Fruit fly (Drosophila melanogaster) whole organism, embryonic: Measurements from ENCODE around the gene CG5346.

ENCODE experiments used
- Atf3 ChIP-seq: fragments of 200-800 bp; sonication (Bioruptor generic); optimal IDR thresholded peaks from 3 replicates; lab custom pipeline; 2016; ENCODE audit warnings: missing biosample characterization, missing genetic modification characterization
- B-H2 ChIP-seq: fragments of 200-800 bp; sonication (Bioruptor generic); optimal IDR thresholded peaks from 2 replicates; lab custom pipeline; 2018; ENCODE audit warnings: missing biosample characterization, mild to moderate bottlenecking, missing genetic modification characterization
- BtbVII ChIP-seq: fragments of 200-800 bp; sonication (Bioruptor generic); optimal IDR thresholded peaks from 3 replicates; lab custom pipeline; 2017; ENCODE audit warnings: missing biosample characterization, mild to moderate bottlenecking, missing genetic modification characterization
- CG10209 ChIP-seq: fragments of 200-800 bp; sonication (Bioruptor generic); optimal IDR thresholded peaks from 3 replicates; lab custom pipeline; 2017; ENCODE audit warnings: missing biosample characterization, mild to moderate bottlenecking, missing genetic modification characterization, missing genetic modification reagents
- CG10321 ChIP-seq: fragments of 200-800 bp; sonication (Bioruptor generic); IDR thresholded peaks from 2 replicates; pipeline ENCODE4 v1.3.6; 2022; ENCODE audit warnings: missing biosample characterization, missing genetic modification characterization
- CG10959 ChIP-seq: fragments of 200-800 bp; sonication (Bioruptor generic); IDR thresholded peaks from 2 replicates; pipeline ENCODE4 v1.3.6; 2022; ENCODE audit warnings: missing biosample characterization, missing genetic modification characterization
- CG12391 ChIP-seq: fragments of 200-800 bp; sonication (Bioruptor generic); optimal IDR thresholded peaks from 3 replicates; lab custom pipeline; 2018; ENCODE audit warnings: missing biosample characterization, mild to moderate bottlenecking, missing genetic modification characterization, moderate library complexity
- CG12744 ChIP-seq: fragments of 200-800 bp; sonication (Bioruptor generic); optimal IDR thresholded peaks from 2 replicates; lab custom pipeline; 2016; ENCODE audit warnings: missing biosample characterization, missing genetic modification characterization
- CG14860 ChIP-seq: fragments of 200-800 bp; sonication (Bioruptor generic); IDR thresholded peaks from 3 replicates; pipeline ENCODE4 v1.3.6; 2022; ENCODE audit warnings: missing biosample characterization, missing genetic modification characterization; ENCODE audit not compliant: partially characterized antibody
- CG14965 ChIP-seq: fragments of 200-800 bp; sonication (Bioruptor generic); optimal IDR thresholded peaks from 2 replicates; lab custom pipeline; 2016; ENCODE audit warnings: missing biosample characterization, missing genetic modification characterization, borderline replicate concordance
- CG15479 ChIP-seq: fragments of 200-800 bp; sonication (Bioruptor generic); optimal IDR thresholded peaks from 3 replicates; lab custom pipeline; 2019; ENCODE audit warnings: missing biosample characterization, mild to moderate bottlenecking, missing genetic modification characterization, moderate library complexity
- CG17568 ChIP-seq: fragments of 200-800 bp; sonication (Bioruptor generic); optimal IDR thresholded peaks from 2 replicates; lab custom pipeline; 2018; ENCODE audit warnings: missing biosample characterization, mild to moderate bottlenecking, missing genetic modification characterization, moderate library complexity
- CG1832 ChIP-seq: fragments of 200-800 bp; sonication (Bioruptor generic); optimal IDR thresholded peaks from 2 replicates; lab custom pipeline; 2017; ENCODE audit warnings: missing biosample characterization, mild to moderate bottlenecking, missing genetic modification characterization, inconsistent platforms
- CG18476 ChIP-seq: fragments of 200-800 bp; sonication (Bioruptor generic); optimal IDR thresholded peaks from 2 replicates; lab custom pipeline; 2016; ENCODE audit warnings: missing biosample characterization, mild to moderate bottlenecking, missing genetic modification characterization
- CG2129 ChIP-seq: fragments of 200-800 bp; sonication (Bioruptor generic); IDR thresholded peaks from 2 replicates; pipeline ENCODE4 v1.3.6; 2022; ENCODE audit warnings: missing biosample characterization, missing genetic modification characterization; ENCODE audit not compliant: partially characterized antibody
- CG3163 ChIP-seq: fragments of 200-800 bp; sonication (Bioruptor generic); optimal IDR thresholded peaks from 3 replicates; lab custom pipeline; 2016; ENCODE audit warnings: missing biosample characterization, missing genetic modification characterization
- CG4617 ChIP-seq: fragments of 200-800 bp; sonication (Bioruptor generic); optimal IDR thresholded peaks from 3 replicates; lab custom pipeline; 2016; ENCODE audit warnings: missing biosample characterization, missing genetic modification characterization, borderline replicate concordance
- CG4820 ChIP-seq: fragments of 200-800 bp; sonication (Bioruptor generic); optimal IDR thresholded peaks from 3 replicates; lab custom pipeline; 2016; ENCODE audit warnings: missing biosample characterization, missing genetic modification characterization
- CG6689 ChIP-seq: fragments of 200-800 bp; sonication (Bioruptor generic); IDR thresholded peaks from 2 replicates; pipeline ENCODE4 v1.3.6; 2022; ENCODE audit warnings: missing biosample characterization, missing genetic modification characterization
- CG7839 ChIP-seq: fragments of 200-800 bp; sonication (Bioruptor generic); optimal IDR thresholded peaks from 3 replicates; lab custom pipeline; 2018; ENCODE audit warnings: missing biosample characterization, mild to moderate bottlenecking, missing genetic modification characterization, moderate library complexity
- CG9932 ChIP-seq: fragments of 200-800 bp; sonication (Bioruptor generic); IDR thresholded peaks from 2 replicates; pipeline ENCODE4 v1.3.6; 2022; ENCODE audit warnings: missing biosample characterization, missing genetic modification characterization
- Dfd ChIP-seq, 2 experiments: fragments of >200 bp; optimal IDR thresholded peaks; 2 replicates each; lab custom pipeline; 2017; ENCODE audit warnings: missing biosample characterization in 2 of 2, missing genetic modification characterization in 2 of 2
- Dip3 ChIP-seq: fragments of 200-800 bp; sonication (Bioruptor generic); optimal IDR thresholded peaks from 3 replicates; lab custom pipeline; 2016; ENCODE audit warnings: missing biosample characterization, missing genetic modification characterization
- Dref ChIP-seq: fragments of 200-800 bp; sonication (Bioruptor generic); IDR thresholded peaks from 2 replicates; pipeline ENCODE4 v1.3.6; 2022; ENCODE audit warnings: missing biosample characterization, missing genetic modification characterization
- Elba2 ChIP-seq: fragments of 200-800 bp; sonication (Bioruptor generic); optimal IDR thresholded peaks from 3 replicates; lab custom pipeline; 2016; ENCODE audit warnings: missing biosample characterization, missing genetic modification characterization
- Ets97D ChIP-seq: fragments of 200-800 bp; sonication (Bioruptor generic); optimal IDR thresholded peaks from 3 replicates; lab custom pipeline; 2016; ENCODE audit warnings: missing biosample characterization, missing genetic modification characterization
- HLH3B ChIP-seq: fragments of 200-800 bp; sonication (Bioruptor generic); IDR thresholded peaks from 2 replicates; pipeline ENCODE4 v1.3.6; 2022; ENCODE audit warnings: missing biosample characterization, missing genetic modification characterization
- HmgD ChIP-seq: fragments of 200-800 bp; sonication (Bioruptor generic); optimal IDR thresholded peaks from 3 replicates; lab custom pipeline; 2016; ENCODE audit warnings: missing biosample characterization, missing genetic modification characterization
- Hr51 ChIP-seq, 2 experiments: fragments of 200-800 bp; sonication (Bioruptor generic); optimal IDR thresholded peaks; 2 replicates in 1 of 2; 3 replicates in 1 of 2; lab custom pipeline; 2016 to 2018; ENCODE audit warnings: missing biosample characterization in 2 of 2, missing genetic modification characterization in 2 of 2, mild to moderate bottlenecking in 1 of 2, moderate library complexity in 1 of 2
- Myb ChIP-seq: fragments of 200-800 bp; sonication (Bioruptor generic); optimal IDR thresholded peaks from 2 replicates; lab custom pipeline; 2016; ENCODE audit warnings: missing biosample characterization, missing genetic modification characterization
- NFAT ChIP-seq: fragments of 200-800 bp; sonication (Bioruptor generic); IDR thresholded peaks from 2 replicates; pipeline ENCODE4 v1.3.6; 2022; ENCODE audit warnings: missing biosample characterization, missing genetic modification characterization
- Nf-YA ChIP-seq: fragments of 200-800 bp; sonication (Bioruptor generic); IDR thresholded peaks from 2 replicates; pipeline ENCODE4 v1.3.6; 2022; ENCODE audit warnings: missing biosample characterization, missing genetic modification characterization
- TFAM ChIP-seq: fragments of 200-800 bp; sonication (Bioruptor generic); optimal IDR thresholded peaks from 2 replicates; lab custom pipeline; 2017; ENCODE audit warnings: missing biosample characterization, missing genetic modification characterization, inconsistent platforms
- Vsx1 ChIP-seq: fragments of 200-800 bp; sonication (Bioruptor generic); optimal IDR thresholded peaks from 2 replicates; lab custom pipeline; 2017; ENCODE audit warnings: missing biosample characterization, mild to moderate bottlenecking, missing genetic modification characterization, missing genetic modification reagents
- ac ChIP-seq: fragments of 200-800 bp; sonication (Bioruptor generic); optimal IDR thresholded peaks from 3 replicates; lab custom pipeline; 2017; ENCODE audit warnings: missing biosample characterization, mild to moderate bottlenecking, missing genetic modification characterization
- bbx ChIP-seq: fragments of 200-800 bp; sonication (Bioruptor generic); IDR thresholded peaks from 2 replicates; pipeline ENCODE4 v1.3.6; 2022; ENCODE audit warnings: missing biosample characterization, missing genetic modification characterization; ENCODE audit not compliant: partially characterized antibody
- cato ChIP-seq: fragments of 200-800 bp; sonication (Bioruptor generic); optimal IDR thresholded peaks from 2 replicates; lab custom pipeline; 2016; ENCODE audit warnings: missing biosample characterization, missing genetic modification characterization, borderline replicate concordance
- corto ChIP-seq: fragments of 200-800 bp; sonication (Bioruptor generic); optimal IDR thresholded peaks from 2 replicates; lab custom pipeline; 2016; ENCODE audit warnings: missing biosample characterization, mild to moderate bottlenecking, missing genetic modification characterization, moderate library complexity
- fru ChIP-seq: fragments of >200 bp; optimal IDR thresholded peaks from 2 replicates; lab custom pipeline; 2017
- gem ChIP-seq: fragments of 200-800 bp; sonication (Bioruptor generic); optimal IDR thresholded peaks from 2 replicates; lab custom pipeline; 2019; ENCODE audit warnings: missing biosample characterization, mild to moderate bottlenecking, missing genetic modification characterization, moderate library complexity
- nmo ChIP-seq: fragments of 200-800 bp; sonication (Bioruptor generic); optimal IDR thresholded peaks from 2 replicates; lab custom pipeline; 2018; ENCODE audit warnings: missing biosample characterization, mild to moderate bottlenecking, missing genetic modification characterization, moderate library complexity
- rib ChIP-seq: fragments of 200-800 bp; sonication (Bioruptor generic); IDR thresholded peaks from 2 replicates; pipeline ENCODE4 v1.3.6; 2022; ENCODE audit warnings: missing biosample characterization, missing genetic modification characterization
- seq ChIP-seq: fragments of 200-800 bp; sonication (Bioruptor generic); IDR thresholded peaks from 2 replicates; pipeline ENCODE4 v1.3.6; 2022; ENCODE audit warnings: missing biosample characterization, missing genetic modification characterization
- tll ChIP-seq, 2 experiments: fragments of 200-800 bp in 1 of 2; fragments of >200 bp in 1 of 2; sonication (Bioruptor generic) in 1 of 2; optimal IDR thresholded peaks; 2 replicates each; lab custom pipeline; 2017 to 2019; ENCODE audit warnings: missing biosample characterization in 2 of 2, missing genetic modification characterization in 2 of 2, mild to moderate bottlenecking in 1 of 2, moderate library complexity in 1 of 2
- tna ChIP-seq: fragments of 200-800 bp; sonication (Bioruptor generic); IDR thresholded peaks from 2 replicates; pipeline ENCODE4 v1.3.6; 2022; ENCODE audit warnings: missing biosample characterization, missing genetic modification characterization; ENCODE audit not compliant: partially characterized antibody
- twi ChIP-seq: fragments of 200-800 bp; optimal IDR thresholded peaks from 2 replicates; lab custom pipeline; 2019; ENCODE audit warnings: missing biosample characterization, mild to moderate bottlenecking, missing genetic modification characterization, moderate library complexity
- usp ChIP-seq: fragments of >200 bp; optimal IDR thresholded peaks from 2 replicates; lab custom pipeline; 2017; ENCODE audit warnings: missing biosample characterization, missing genetic modification characterization
- vvl ChIP-seq: fragments of 200-800 bp; sonication (Bioruptor generic); IDR thresholded peaks from 2 replicates; pipeline ENCODE4 v1.3.6; 2022; ENCODE audit warnings: missing biosample characterization, missing genetic modification characterization
- wdn ChIP-seq: fragments of 200-800 bp; sonication (Bioruptor generic); IDR thresholded peaks from 2 replicates; pipeline ENCODE4 v1.3.6; 2022; ENCODE audit warnings: missing biosample characterization, missing genetic modification characterization

CG5346 gene

DNA sequence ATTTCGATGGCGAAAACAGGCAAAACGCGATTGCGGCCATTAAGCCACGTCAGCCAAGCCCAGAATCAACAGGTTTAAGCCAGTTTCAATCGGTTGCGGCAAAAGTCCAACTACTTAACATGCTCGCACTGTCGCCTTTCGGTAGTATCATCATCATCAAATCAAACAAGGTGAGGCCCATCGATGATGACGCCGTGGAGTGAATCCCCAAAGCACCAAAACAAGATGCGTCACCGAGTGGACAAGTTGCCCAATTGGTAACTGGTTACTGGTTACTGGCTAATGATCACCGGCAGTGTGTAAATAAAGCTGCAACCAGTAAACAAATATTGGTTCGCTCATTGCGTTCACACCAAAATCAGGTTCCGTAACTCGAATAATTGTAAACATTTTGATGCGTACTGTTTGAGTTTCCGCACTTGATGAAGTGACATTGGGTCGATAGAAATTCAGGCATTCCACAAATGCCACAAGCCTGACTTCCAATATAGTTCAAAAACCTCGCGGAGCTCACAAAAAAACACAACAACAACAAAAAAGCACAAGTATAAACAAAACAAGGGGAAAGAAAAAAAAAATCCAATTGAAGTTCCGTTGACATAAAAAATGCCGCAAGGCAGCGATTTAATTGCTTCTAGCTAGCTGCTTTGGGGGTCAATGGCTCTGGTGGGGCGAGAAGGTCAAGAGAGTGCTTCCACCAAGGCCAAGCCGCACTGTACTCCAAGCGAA is 4.0 kb downstream of the CG5346 start (continued):
- TF ChIP-seq Atf3 (peak; percentile 56), Vsx1 (peak; percentile 77), CG4820 (peak; percentile 29), CG10959 (GFP tag; lab: Robert Waterston, UW) (no peak), twi (tag; lab: Kevin White, UChicago) (no peak), CG14860 (no peak), CG10321 (GFP tag; lab: Robert Waterston, UW) (0 out of 2 replicates have a peak, but pooled peaks have one; percentile 21), CG10209 (GFP tag; lab: Kevin White, UChicago) (peak; percentile 68), CG2129 (GFP tag; lab: Robert Waterston, UW) (no peak), fru (no peak), CG12744 (GFP tag; lab: Kevin White, UChicago) (no peak), CG12391 (peak; percentile 6), tna (GFP tag; lab: Robert Waterston, UW) (no peak), seq (GFP tag; lab: Robert Waterston, UW) (peak; percentile 82), ac (GFP tag; lab: Kevin White, UChicago) (no peak), CG9932 (GFP tag; lab: Robert Waterston, UW) (0 out of 2 replicates have a peak, but pooled peaks have one; percentile 13), usp (GFP tag; lab: Kevin White, UChicago) (no peak), Dip3 (GFP tag; lab: Kevin White, UChicago) (no peak), NFAT (no peak), rib (GFP tag; lab: Robert Waterston, UW) (no peak), Ets97D (GFP tag; lab: Kevin White, UChicago) (no peak), CG3163 (GFP tag; lab: Kevin White, UChicago) (peak; percentile 4), bbx (GFP tag; lab: Robert Waterston, UW) (no peak), Nf-YA (GFP tag; lab: Robert Waterston, UW) (peak; percentile 59; the same call in 1 of the 2 replicates), Myb (GFP tag; lab: Kevin White, UChicago) (no peak), CG17568 (peak; percentile 78), CG7839 (peak; percentile 30), Hr51 (GFP tag; optimal IDR thresholded peaks at IDR 0.05; lab: Kevin White, UChicago) (peak; percentile 25 to 28), gem (tag; lab: Kevin White, UChicago) (peak; percentile 57), CG14965 (GFP tag; lab: Kevin White, UChicago) (no peak), Dref (GFP tag; lab: Robert Waterston, UW) (no peak), HmgD (GFP tag; lab: Kevin White, UChicago) (no peak), CG6689 (GFP tag; lab: Robert Waterston, UW) (no peak), CG1832 (GFP tag; lab: Kevin White, UChicago) (no peak), tll (GFP tag; optimal IDR thresholded peaks at IDR 0.05; lab: Kevin White, UChicago) (no peak), HLH3B (peak; percentile 42; the same call in 1 of the 2 replicates), CG15479 (GFP tag; lab: Kevin White, UChicago) (no peak), Dfd (GFP tag; optimal IDR thresholded peaks at IDR 0.05; lab: Kevin White, UChicago) (no peak), TFAM (GFP tag; lab: Kevin White, UChicago) (no peak), CG4617 (GFP tag; lab: Kevin White, UChicago) (no peak), cato (GFP tag; lab: Kevin White, UChicago) (peak; percentile 58), vvl (GFP tag; lab: Robert Waterston, UW) (no peak; the same call in 1 of the 2 replicates), corto (no peak), BtbVII (GFP tag; lab: Kevin White, UChicago) (peak; percentile 62), Elba2 (GFP tag; lab: Kevin White, UChicago) (no peak), wdn (GFP tag; lab: Robert Waterston, UW) (no peak), CG18476 (peak; percentile 10), nmo (GFP tag; lab: Kevin White, UChicago) (no peak), B-H2 (no peak)
